Fruit fly (Drosophila melanogaster): Measurements from ENCODE around the gene Eip74EF.

Gene Eip74EF

DNA sequence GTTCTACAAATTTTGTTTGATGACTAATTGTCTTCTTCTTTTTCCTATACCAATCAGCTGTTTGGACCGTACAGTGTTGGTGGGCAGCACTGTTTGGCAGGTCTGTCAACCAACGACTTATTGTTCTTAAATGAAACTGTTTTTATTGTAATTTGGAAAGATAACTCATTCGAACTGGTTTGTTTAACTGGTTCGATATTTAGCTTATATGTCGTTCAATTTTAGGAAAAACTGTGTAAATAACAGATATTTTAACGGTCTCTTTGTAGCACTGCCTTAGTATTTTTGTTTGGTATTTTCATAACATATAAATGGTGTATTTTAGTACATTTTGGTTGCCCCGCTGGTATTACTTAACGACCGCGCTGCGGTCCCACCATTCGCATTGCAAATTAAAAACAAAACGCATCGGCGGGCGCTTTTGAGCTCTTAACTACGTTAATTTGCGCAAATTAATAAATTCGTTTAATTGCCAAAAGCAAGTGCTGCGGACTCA lies 2.4 kb upstream of the Eip74EF start, which contains the start of the genes Vps60 and anchor (continued):
- TF ChIP-seq CG1621 (tag; optimal IDR thresholded peaks at IDR 0.05), result peak; percentile 30
- TF ChIP-seq OdsH (GFP tag; optimal IDR thresholded peaks at IDR 0.05), result peak; percentile 58
- TF ChIP-seq lz (GFP tag; optimal IDR thresholded peaks at IDR 0.05), result peak; percentile 66
- no peak for TF ChIP-seq eg (GFP tag; IDR thresholded peaks at IDR 0.05)
- peak; percentile 55 for TF ChIP-seq Hr4 (GFP tag; optimal IDR thresholded peaks at IDR 0.05)
- TF ChIP-seq CG11294 (GFP tag; IDR thresholded peaks at IDR 0.05), result no peak
- TF ChIP-seq CG16779 (tag; optimal IDR thresholded peaks at IDR 0.05), result no peak
- TF ChIP-seq Blimp-1 (GFP tag; optimal IDR thresholded peaks at IDR 0.05), result no peak
- peak; percentile 69 for TF ChIP-seq Eip75B (GFP tag; optimal IDR thresholded peaks at IDR 0.05)
- peak; percentile 30 for TF ChIP-seq Hr38 (GFP tag; optimal IDR thresholded peaks at IDR 0.05)
- no peak for TF ChIP-seq CG15336 (GFP tag; IDR thresholded peaks at IDR 0.05)
- no peak for TF ChIP-seq Sox15 (GFP tag; optimal IDR thresholded peaks at IDR 0.05)
- TF ChIP-seq CG6163 (GFP tag; IDR thresholded peaks at IDR 0.05), result 0 out of 3 replicates have a peak, but pooled peaks have one; percentile 42
- TF ChIP-seq fd85E (GFP tag; optimal IDR thresholded peaks at IDR 0.05), result no peak
- no peak for TF ChIP-seq Smox (GFP tag; optimal IDR thresholded peaks at IDR 0.05)
- TF ChIP-seq CG6792 (GFP tag; optimal IDR thresholded peaks at IDR 0.05), result peak; percentile 46
- peak; percentile 69 for TF ChIP-seq CG31627 (GFP tag; optimal IDR thresholded peaks at IDR 0.05)
- peak; percentile 20 for TF ChIP-seq CG10669 (GFP tag; optimal IDR thresholded peaks at IDR 0.05)
- TF ChIP-seq fkh (GFP tag; optimal IDR thresholded peaks at IDR 0.05), result peak; percentile 83

DNA sequence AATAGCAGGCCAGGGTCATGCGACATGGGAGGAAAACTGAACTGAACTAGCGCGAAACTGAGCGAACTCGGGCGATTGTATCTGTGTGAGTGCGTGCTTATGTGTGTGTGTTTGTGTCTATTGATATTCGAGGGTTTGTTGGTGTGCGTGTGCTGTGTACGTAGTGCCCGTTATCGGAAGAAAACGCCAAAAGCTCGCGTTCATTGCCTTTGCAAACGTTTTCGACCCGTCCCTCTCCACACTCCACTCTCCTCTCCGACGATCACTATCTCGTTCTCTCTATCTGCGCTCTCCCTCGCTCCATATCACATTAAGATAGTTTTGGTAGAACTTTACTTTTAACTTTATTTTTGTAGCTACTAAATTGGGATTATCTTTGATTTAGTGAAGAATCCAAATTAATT lies 2.2 kb downstream of the Eip74EF start:
- TF ChIP-seq Eip78C (GFP tag), result no peak
- no peak for TF ChIP-seq CG8119 (GFP tag; IDR thresholded peaks at IDR 0.05)
- TF ChIP-seq fkh (GFP tag; optimal IDR thresholded peaks at IDR 0.05), result peak; percentile 82

DNA sequence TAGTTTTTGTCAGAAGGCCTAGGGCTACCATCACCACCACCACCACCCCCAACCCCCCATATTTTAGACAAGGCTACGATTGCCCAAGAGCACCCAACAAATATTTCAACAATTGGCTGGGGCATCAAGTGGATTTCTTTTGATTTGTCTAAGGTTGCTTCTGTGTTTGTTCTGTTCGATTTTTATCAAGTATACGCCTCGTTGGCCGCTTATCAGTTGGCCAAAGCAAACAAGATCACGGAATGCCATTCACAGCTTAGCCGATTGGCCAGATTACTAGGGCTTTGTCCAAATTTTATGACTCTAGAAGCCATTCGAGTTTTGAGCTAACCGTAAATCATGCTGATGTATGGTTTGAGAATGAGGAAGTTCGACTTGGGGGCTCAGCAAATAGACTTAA lies 3.3 kb downstream of the Eip74EF start:
- peak; percentile 45 for TF ChIP-seq fkh (GFP tag; optimal IDR thresholded peaks at IDR 0.05)
- TF ChIP-seq CG1621 (tag; optimal IDR thresholded peaks at IDR 0.05), result no peak

DNA sequence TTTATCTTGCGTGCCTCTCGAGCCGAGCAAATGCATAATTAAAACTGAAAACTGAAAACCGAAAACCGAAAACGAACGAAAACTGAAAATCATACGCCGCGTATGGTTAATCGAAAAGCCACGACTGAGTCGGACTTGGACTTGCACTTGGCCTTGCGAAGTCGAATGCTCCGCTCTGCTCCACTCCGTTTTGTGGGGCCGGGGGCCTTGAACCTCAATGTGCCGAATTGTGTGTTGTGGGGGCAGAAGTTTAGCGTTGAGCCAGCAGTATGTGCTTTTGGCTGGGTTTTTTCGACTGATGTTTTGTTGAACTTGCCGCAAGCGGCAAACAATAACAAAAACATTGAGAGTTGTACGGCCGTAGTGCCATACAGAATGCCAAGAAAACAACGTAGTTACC lies 3.8 kb downstream of the Eip74EF start:
- TF ChIP-seq Sox15 (GFP tag; optimal IDR thresholded peaks at IDR 0.05), result no peak
- no peak for TF ChIP-seq CG8319 (GFP tag; optimal IDR thresholded peaks at IDR 0.05)
- no peak for TF ChIP-seq CG16779 (tag; optimal IDR thresholded peaks at IDR 0.05)
- no peak for TF ChIP-seq esn (GFP tag; optimal IDR thresholded peaks at IDR 0.05)
- no peak for TF ChIP-seq Ets96B (tag; optimal IDR thresholded peaks at IDR 0.05)
- TF ChIP-seq cyc (GFP tag; optimal IDR thresholded peaks at IDR 0.05), result no peak
- TF ChIP-seq CG6276 (GFP tag; optimal IDR thresholded peaks at IDR 0.05), result no peak
- no peak for TF ChIP-seq dsx (GFP tag; optimal IDR thresholded peaks at IDR 0.05; ENCODE audit: poor library complexity, severe bottlenecking)

DNA sequence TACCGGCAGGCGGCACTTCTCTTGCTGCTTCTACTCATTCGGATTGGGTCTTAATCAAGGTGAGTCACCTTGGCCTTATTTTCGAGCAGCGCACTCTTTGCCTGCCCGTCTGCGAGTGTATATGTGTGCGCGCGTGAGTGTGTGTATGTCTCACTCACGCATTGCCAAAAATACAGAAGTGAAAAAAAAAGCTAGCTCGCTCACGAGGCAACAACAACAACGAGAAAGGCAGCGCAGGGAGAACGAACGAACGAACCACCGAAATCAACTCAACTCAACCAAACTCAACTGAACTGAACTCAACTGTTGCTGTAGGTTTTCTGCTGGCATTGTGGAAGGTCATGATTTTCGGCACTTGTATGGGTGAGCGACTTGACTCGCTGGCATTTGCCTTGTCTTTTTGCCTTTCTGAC lies 5.1 kb downstream of the Eip74EF start:
- TF ChIP-seq CG3919 (GFP tag; optimal IDR thresholded peaks at IDR 0.05) (no peak), CG11902 (GFP tag; optimal IDR thresholded peaks at IDR 0.05) (no peak), CG6854 (GFP tag; optimal IDR thresholded peaks at IDR 0.05) (peak; percentile 51), svp (GFP tag) (peak; percentile 80), Ets96B (tag; optimal IDR thresholded peaks at IDR 0.05) (no peak), CG6792 (GFP tag; optimal IDR thresholded peaks at IDR 0.05) (no peak), Eip75B (GFP tag; optimal IDR thresholded peaks at IDR 0.05) (peak; percentile 46), Smox (GFP tag; optimal IDR thresholded peaks at IDR 0.05) (no peak), CG31627 (GFP tag; optimal IDR thresholded peaks at IDR 0.05) (no peak), CG1621 (tag; optimal IDR thresholded peaks at IDR 0.05) (no peak), Sox14 (GFP tag; optimal IDR thresholded peaks at IDR 0.05) (no peak), Ets21C (GFP tag; optimal IDR thresholded peaks at IDR 0.05) (no peak), CG3032 (tag; optimal IDR thresholded peaks at IDR 0.05) (no peak), salr (GFP tag; optimal IDR thresholded peaks at IDR 0.05) (no peak), CG11294 (GFP tag; IDR thresholded peaks at IDR 0.05) (no peak), vri (GFP tag; optimal IDR thresholded peaks at IDR 0.05) (peak; percentile 52)

Data from whole organism, prepupa.